Fruit fly (Drosophila melanogaster) whole organism, embryonic: ENCODE data around the gene alphaTub84D.

Source experiments
- B-H1 ChIP-seq: fragments of 200-800 bp; sonication (Bioruptor generic); IDR thresholded peaks from 3 replicates; pipeline ENCODE4 v1.3.6; 2022; ENCODE audit warnings: missing biosample characterization, missing genetic modification characterization
- CG10267 ChIP-seq: fragments of 200-800 bp; sonication (Bioruptor generic); optimal IDR thresholded peaks from 2 replicates; lab custom pipeline; 2018; ENCODE audit warnings: missing biosample characterization, mild to moderate bottlenecking, missing genetic modification characterization, moderate library complexity
- CG10274 ChIP-seq: fragments of 200-800 bp; sonication (Bioruptor generic); optimal IDR thresholded peaks from 3 replicates; lab custom pipeline; 2017; ENCODE audit warnings: missing biosample characterization, mild to moderate bottlenecking, missing genetic modification characterization
- CG12391 ChIP-seq: fragments of 200-800 bp; sonication (Bioruptor generic); optimal IDR thresholded peaks from 3 replicates; lab custom pipeline; 2018; ENCODE audit warnings: missing biosample characterization, mild to moderate bottlenecking, missing genetic modification characterization, moderate library complexity
- CG13424 ChIP-seq: fragments of 200-800 bp; sonication (Bioruptor generic); optimal IDR thresholded peaks from 2 replicates; lab custom pipeline; 2019; ENCODE audit warnings: missing biosample characterization, mild to moderate bottlenecking, missing genetic modification characterization, moderate library complexity
- CG15073 ChIP-seq: fragments of 200-800 bp; sonication (Bioruptor generic); optimal IDR thresholded peaks from 2 replicates; lab custom pipeline; 2016; ENCODE audit warnings: missing biosample characterization, missing genetic modification characterization
- CG16863 ChIP-seq: fragments of 200-800 bp; sonication (Bioruptor generic); optimal IDR thresholded peaks from 3 replicates; lab custom pipeline; 2016; ENCODE audit warnings: missing biosample characterization, missing genetic modification characterization
- CG2875 ChIP-seq: fragments of 200-800 bp; sonication (Bioruptor generic); optimal IDR thresholded peaks from 2 replicates; lab custom pipeline; 2017; ENCODE audit warnings: missing biosample characterization, mild to moderate bottlenecking, missing genetic modification characterization, missing genetic modification reagents
- CG32532 ChIP-seq: fragments of 200-800 bp; sonication (Bioruptor generic); IDR thresholded peaks from 2 replicates; pipeline ENCODE4 v1.3.6; 2022; ENCODE audit warnings: missing biosample characterization, missing genetic modification characterization
- CG34224 ChIP-seq: fragments of 200-800 bp; sonication (Bioruptor generic); IDR thresholded peaks from 3 replicates; pipeline ENCODE4 v1.3.6; 2022; ENCODE audit warnings: missing biosample characterization, missing genetic modification characterization; ENCODE audit not compliant: partially characterized antibody
- CG3726 ChIP-seq: fragments of 200-800 bp; sonication (Bioruptor generic); IDR thresholded peaks from 3 replicates; pipeline ENCODE4, ENCODE4 v1.3.6; 2022; ENCODE audit warnings: missing biosample characterization, missing genetic modification characterization
- CG4617 ChIP-seq: fragments of 200-800 bp; sonication (Bioruptor generic); optimal IDR thresholded peaks from 3 replicates; lab custom pipeline; 2016; ENCODE audit warnings: missing biosample characterization, missing genetic modification characterization, borderline replicate concordance
- CG4707 ChIP-seq: fragments of 200-800 bp; sonication (Bioruptor generic); optimal IDR thresholded peaks from 2 replicates; lab custom pipeline; 2018; ENCODE audit warnings: missing biosample characterization, mild to moderate bottlenecking, missing genetic modification characterization, moderate library complexity
- CG9437 ChIP-seq: fragments of 200-800 bp; sonication (Bioruptor generic); optimal IDR thresholded peaks from 2 replicates; lab custom pipeline; 2018; ENCODE audit warnings: missing biosample characterization, mild to moderate bottlenecking, missing genetic modification characterization
- CG9727 ChIP-seq: fragments of 200-800 bp; sonication (Bioruptor generic); optimal IDR thresholded peaks from 3 replicates; lab custom pipeline; 2017; ENCODE audit warnings: missing biosample characterization, mild to moderate bottlenecking, missing genetic modification characterization
- Dref ChIP-seq: fragments of 200-800 bp; sonication (Bioruptor generic); IDR thresholded peaks from 2 replicates; pipeline ENCODE4 v1.3.6; 2022; ENCODE audit warnings: missing biosample characterization, missing genetic modification characterization
- Eip74EF ChIP-seq, 2 experiments: fragments of 200-800 bp in 1 of 2; fragments of >200 bp in 1 of 2; sonication (Bioruptor generic) in 1 of 2; optimal IDR thresholded peaks; 2 replicates each; lab custom pipeline; 2017 to 2019; ENCODE audit warnings: missing biosample characterization in 2 of 2, missing genetic modification characterization in 2 of 2, mild to moderate bottlenecking in 1 of 2, moderate library complexity in 1 of 2
- GATAe ChIP-seq: fragments of 200-800 bp; sonication (Bioruptor generic); conservative IDR thresholded peaks from 2 replicates; pipeline ENCODE4 v1.3.6; 2022; ENCODE audit warnings: missing biosample characterization, missing genetic modification characterization
- Kr ChIP-seq: fragments of 200-800 bp; sonication (Bioruptor generic); optimal IDR thresholded peaks from 2 replicates; lab custom pipeline; 2017; ENCODE audit warnings: missing biosample characterization, mild to moderate bottlenecking, missing genetic modification characterization
- Lhr ChIP-seq: fragments of 200-800 bp; sonication (Bioruptor generic); optimal IDR thresholded peaks from 3 replicates; lab custom pipeline; 2017; ENCODE audit warnings: mild to moderate bottlenecking, missing biosample characterization, missing genetic modification reagents, missing genetic modification characterization
- Lpt ChIP-seq: fragments of >200 bp; optimal IDR thresholded peaks from 2 replicates; lab custom pipeline; 2018; ENCODE audit warnings: missing biosample characterization, missing genetic modification characterization
- Max ChIP-seq: fragments of 200-800 bp; sonication (Bioruptor generic); optimal IDR thresholded peaks from 2 replicates; lab custom pipeline; 2016; ENCODE audit warnings: missing biosample characterization, mild to moderate bottlenecking, missing genetic modification characterization
- Mes4 ChIP-seq: fragments of 200-800 bp; sonication (Bioruptor generic); optimal IDR thresholded peaks from 2 replicates; lab custom pipeline; 2016; ENCODE audit warnings: missing biosample characterization, missing genetic modification characterization
- NFAT ChIP-seq: fragments of 200-800 bp; sonication (Bioruptor generic); IDR thresholded peaks from 2 replicates; pipeline ENCODE4 v1.3.6; 2022; ENCODE audit warnings: missing biosample characterization, missing genetic modification characterization
- Oli ChIP-seq: fragments of 200-800 bp; sonication (Bioruptor generic); optimal IDR thresholded peaks from 2 replicates; lab custom pipeline; 2018; ENCODE audit warnings: missing biosample characterization, mild to moderate bottlenecking, missing genetic modification characterization, moderate library complexity
- Poxn ChIP-seq: fragments of 200-800 bp; sonication (Bioruptor generic); IDR thresholded peaks from 2 replicates; pipeline ENCODE4 v1.3.6; 2022; ENCODE audit warnings: missing biosample characterization, missing genetic modification characterization
- Sox100B ChIP-seq: fragments of 200-800 bp; sonication (Bioruptor generic); optimal IDR thresholded peaks from 3 replicates; lab custom pipeline; 2018; ENCODE audit warnings: missing biosample characterization, mild to moderate bottlenecking, missing genetic modification characterization
- YL-1 ChIP-seq: fragments of 200-800 bp; sonication (Bioruptor generic); optimal IDR thresholded peaks from 3 replicates; lab custom pipeline; 2017; ENCODE audit warnings: missing biosample characterization, mild to moderate bottlenecking, missing genetic modification characterization
- ap ChIP-seq: fragments of 200-800 bp; sonication (Bioruptor generic); IDR thresholded peaks from 2 replicates; pipeline ENCODE4 v1.3.6; 2022; ENCODE audit warnings: missing biosample characterization, missing genetic modification characterization
- chinmo ChIP-seq: fragments of 200-800 bp; sonication (Bioruptor generic); IDR thresholded peaks from 4 replicates; pipeline ENCODE4 v1.3.6; 2022; ENCODE audit warnings: missing biosample characterization, missing genetic modification characterization; ENCODE audit not compliant: partially characterized antibody
- chm ChIP-seq: fragments of 200-800 bp; sonication (Bioruptor generic); IDR thresholded peaks from 2 replicates; pipeline ENCODE4 v1.3.6; 2022; ENCODE audit warnings: missing biosample characterization, missing genetic modification characterization
- dimm ChIP-seq: fragments of 200-800 bp; sonication (Bioruptor generic); IDR thresholded peaks from 2 replicates; pipeline ENCODE4 v1.3.6; 2022; ENCODE audit warnings: missing biosample characterization, missing genetic modification characterization
- dpn ChIP-seq, 2 experiments: fragments of 200-800 bp; sonication (Bioruptor generic); optimal IDR thresholded peaks; 3 replicates each; lab custom pipeline; 2016; ENCODE audit warnings: missing biosample characterization in 2 of 2, missing genetic modification characterization in 2 of 2
- fd64A ChIP-seq: fragments of 200-800 bp; sonication (Bioruptor generic); optimal IDR thresholded peaks from 3 replicates; lab custom pipeline; 2018; ENCODE audit warnings: missing biosample characterization, mild to moderate bottlenecking, missing genetic modification characterization
- gce ChIP-seq: fragments of 200-800 bp; sonication (Bioruptor generic); IDR thresholded peaks from 3 replicates; pipeline ENCODE4 v1.3.6; 2022; ENCODE audit warnings: missing biosample characterization, missing genetic modification characterization
- gcm ChIP-seq: fragments of 200-800 bp; sonication (Bioruptor generic); optimal IDR thresholded peaks from 2 replicates; lab custom pipeline; 2019; ENCODE audit warnings: missing biosample characterization, mild to moderate bottlenecking, missing genetic modification characterization, moderate library complexity
- inv ChIP-seq: fragments of 200-800 bp; sonication (Bioruptor generic); IDR thresholded peaks from 2 replicates; pipeline ENCODE4 v1.3.6; 2022; ENCODE audit warnings: missing biosample characterization, missing genetic modification characterization; ENCODE audit not compliant: partially characterized antibody
- lola ChIP-seq, 3 experiments: fragments of >200 bp in 2 of 3; fragments of 200-800 bp in 1 of 3; sonication (Bioruptor generic) in 1 of 3; optimal IDR thresholded peaks; 2 replicates each; lab custom pipeline; 2017 to 2019; ENCODE audit warnings: missing biosample characterization in 3 of 3, missing genetic modification characterization in 3 of 3, mild to moderate bottlenecking in 1 of 3, moderate library complexity in 1 of 3
- rib ChIP-seq: fragments of 200-800 bp; sonication (Bioruptor generic); IDR thresholded peaks from 2 replicates; pipeline ENCODE4 v1.3.6; 2022; ENCODE audit warnings: missing biosample characterization, missing genetic modification characterization
- sima ChIP-seq: fragments of 200-800 bp; sonication (Bioruptor generic); optimal IDR thresholded peaks from 2 replicates; lab custom pipeline; 2016; ENCODE audit warnings: missing biosample characterization, missing genetic modification characterization
- slp2 ChIP-seq: fragments of 200-800 bp; sonication (Bioruptor generic); optimal IDR thresholded peaks from 2 replicates; lab custom pipeline; 2016; ENCODE audit warnings: missing biosample characterization, missing genetic modification characterization
- stc ChIP-seq: fragments of 200-800 bp; sonication (Bioruptor generic); IDR thresholded peaks from 2 replicates; pipeline ENCODE4 v1.3.6; 2022; ENCODE audit warnings: missing biosample characterization, missing genetic modification characterization
- tll ChIP-seq, 2 experiments: fragments of 200-800 bp in 1 of 2; fragments of >200 bp in 1 of 2; sonication (Bioruptor generic) in 1 of 2; optimal IDR thresholded peaks; 2 replicates each; lab custom pipeline; 2017 to 2019; ENCODE audit warnings: missing biosample characterization in 2 of 2, missing genetic modification characterization in 2 of 2, mild to moderate bottlenecking in 1 of 2, moderate library complexity in 1 of 2
- tna ChIP-seq: fragments of 200-800 bp; sonication (Bioruptor generic); IDR thresholded peaks from 2 replicates; pipeline ENCODE4 v1.3.6; 2022; ENCODE audit warnings: missing biosample characterization, missing genetic modification characterization; ENCODE audit not compliant: partially characterized antibody
- unc-4 ChIP-seq: fragments of 200-800 bp; sonication (Bioruptor generic); IDR thresholded peaks from 2 replicates; pipeline ENCODE4 v1.3.6; 2022; ENCODE audit warnings: missing biosample characterization, missing genetic modification characterization; ENCODE audit not compliant: partially characterized antibody
- yki ChIP-seq: fragments of >200 bp; optimal IDR thresholded peaks from 3 replicates; lab custom pipeline; 2018
- zen2 ChIP-seq: fragments of 200-800 bp; sonication (Bioruptor generic); IDR thresholded peaks from 3 replicates; pipeline ENCODE4 v1.3.6; 2022; ENCODE audit warnings: missing biosample characterization, missing genetic modification characterization; ENCODE audit not compliant: partially characterized antibody
- zfh2 ChIP-seq: fragments of 200-800 bp; sonication (Bioruptor generic); optimal IDR thresholded peaks from 2 replicates; lab custom pipeline; 2016; ENCODE audit warnings: missing biosample characterization, missing genetic modification characterization

Gene alphaTub84D

DNA sequence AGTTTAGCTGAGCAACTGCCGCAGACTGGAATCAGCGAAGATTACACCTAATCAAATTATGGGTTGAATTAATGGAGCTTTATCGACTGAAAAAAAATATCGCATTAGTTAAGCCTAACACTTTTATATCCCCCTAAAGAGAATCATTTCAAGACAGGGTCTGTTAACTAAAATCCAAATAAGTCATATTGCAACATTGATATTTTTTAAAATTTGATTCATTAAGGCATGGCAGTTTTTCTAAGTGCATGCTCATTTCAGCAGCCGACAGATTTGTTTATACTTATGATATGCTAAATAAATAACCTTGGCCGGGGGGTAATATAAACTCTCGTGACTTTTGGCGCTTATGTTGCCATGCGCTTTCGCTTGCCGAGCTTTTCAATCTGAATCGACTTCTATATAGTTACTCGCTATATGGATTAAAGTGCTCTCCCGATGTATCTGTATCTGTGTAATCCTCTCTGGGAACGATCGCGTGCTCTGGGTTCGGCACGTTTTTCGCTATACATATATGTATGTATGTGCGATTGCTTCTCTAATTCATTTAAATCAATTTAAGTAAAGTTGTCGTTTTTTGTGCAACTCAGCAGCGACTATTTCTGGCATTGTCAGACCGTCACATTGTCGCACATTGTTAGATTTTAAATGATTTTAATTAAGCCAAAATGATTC, 24.1 kb upstream of the alphaTub84D start (continued):
- TF ChIP-seq Oli (tag; lab: Kevin White, UChicago) (peak; percentile 76), Lpt (no peak), sima (GFP tag; lab: Kevin White, UChicago) (peak; percentile 66), Max (GFP tag; lab: Kevin White, UChicago) (peak; percentile 82), B-H1 (GFP tag; lab: Robert Waterston, UW) (peak; percentile 50; the same call in 2 of the 3 replicates), CG32532 (GFP tag; lab: Robert Waterston, UW) (peak; percentile 94), Lhr (GFP tag; lab: Kevin White, UChicago) (no peak), CG13424 (tag; lab: Kevin White, UChicago) (peak; percentile 67), CG9727 (GFP tag; lab: Kevin White, UChicago) (peak; percentile 89), stc (peak; percentile 56), tna (GFP tag; lab: Robert Waterston, UW) (no peak), NFAT (GFP tag; lab: Robert Waterston, UW) (peak; percentile 83), inv (GFP tag; lab: Robert Waterston, UW) (no peak), dpn (GFP tag; optimal IDR thresholded peaks at IDR 0.05; lab: Kevin White, UChicago) (peak; percentile 83 to 89), CG4617 (GFP tag; lab: Kevin White, UChicago) (peak; percentile 32), CG12391 (tag; lab: Kevin White, UChicago) (peak; percentile 76), CG15073 (GFP tag; lab: Kevin White, UChicago) (no peak), Kr (GFP tag; lab: Kevin White, UChicago) (no peak), tll (GFP tag; optimal IDR thresholded peaks at IDR 0.05; lab: Kevin White, UChicago) (no peak), gce (GFP tag; lab: Robert Waterston, UW) (no peak; the same call in 2 of the 3 replicates), Sox100B (GFP tag; lab: Kevin White, UChicago) (peak; percentile 17), lola (GFP tag; optimal IDR thresholded peaks at IDR 0.05; lab: Kevin White, UChicago) (no peak), CG3726 (GFP tag; lab: Robert Waterston, UW) (peak; percentile 64; the same call in 1 of the 3 replicates), yki (lab: Kevin White, UChicago) (no peak), CG34224 (GFP tag; lab: Robert Waterston, UW) (no peak), slp2 (GFP tag; lab: Kevin White, UChicago) (peak; percentile 68), Eip74EF (GFP tag; optimal IDR thresholded peaks at IDR 0.05; lab: Kevin White, UChicago) (peak in 1 of 2 experiments; percentile 26), rib (GFP tag; lab: Robert Waterston, UW) (peak; percentile 91), CG4707 (GFP tag; lab: Kevin White, UChicago) (no peak), Poxn (GFP tag; lab: Robert Waterston, UW) (peak; percentile 81), ap (peak; percentile 45), CG10267 (tag; lab: Kevin White, UChicago) (peak; percentile 41), zfh2 (peak; percentile 93), gcm (GFP tag; lab: Kevin White, UChicago) (no peak), YL-1 (no peak), chm (no peak), dimm (GFP tag; lab: Robert Waterston, UW) (0 out of 2 replicates have a peak, but pooled peaks have one; percentile 6), GATAe (no peak; the same call in 1 of the 2 replicates), unc-4 (GFP tag; lab: Robert Waterston, UW) (no peak), CG16863 (GFP tag; lab: Kevin White, UChicago) (peak; percentile 42), zen2 (GFP tag; lab: Robert Waterston, UW) (no peak), Dref (GFP tag; lab: Robert Waterston, UW) (peak; percentile 30; the same call in 1 of the 2 replicates), Mes4 (peak; percentile 32), CG2875 (no peak), CG9437 (peak; percentile 60), CG10274 (GFP tag; lab: Kevin White, UChicago) (peak; percentile 65), fd64A (GFP tag; lab: Kevin White, UChicago) (no peak), chinmo (peak; percentile 82; the same call in 2 of the 4 replicates)
